Worm (Caenorhabditis elegans) whole organism, L4 larva: Measurements from ENCODE around the gene C17C3.9.

Source experiments
- R02D3.7 ChIP-seq: fragments of 150-350 bp; sonication (generic microtip); optimal IDR thresholded peaks from 3 replicates; lab custom pipeline; 2014; ENCODE audit warnings: missing biosample characterization, missing genetic modification characterization
- Y75B8A.6 ChIP-seq: fragments of 200-800 bp; sonication (Bioruptor generic); IDR thresholded peaks from 2 replicates; pipeline ENCODE4 v1.3.6; 2022; ENCODE audit warnings: missing genetic modification reagents, missing genetic modification characterization, missing compliant biosample characterization
- ama-1 ChIP-seq: fragments of 150-350 bp; optimal IDR thresholded peaks from 2 replicates; lab custom pipeline; 2014; ENCODE audit warnings: inconsistent platforms, mixed read lengths
- cey-2 ChIP-seq: sonication (generic microtip); optimal IDR thresholded peaks from 3 replicates; lab custom pipeline; 2017; ENCODE audit warnings: missing genetic modification characterization, mild to moderate bottlenecking, missing compliant biosample characterization, antibody characterized with exemption, borderline replicate concordance; ENCODE audit not compliant: insufficient read depth
- lin-13 ChIP-seq: fragments of 150-350 bp; optimal IDR thresholded peaks from 2 replicates; lab custom pipeline; 2014; ENCODE audit warnings: missing biosample characterization, missing genetic modification reagents, missing genetic modification characterization
- madf-5 ChIP-seq, 2 experiments: fragments of 200-800 bp; sonication (Bioruptor generic); IDR thresholded peaks; 2 replicates each; pipeline ENCODE4 v1.3.6; 2022; ENCODE audit warnings: missing compliant biosample characterization in 2 of 2, missing genetic modification characterization in 2 of 2
- nhr-10 ChIP-seq: fragments of 150-350 bp; optimal IDR thresholded peaks from 2 replicates; lab custom pipeline; 2014; ENCODE audit warnings: missing biosample characterization, missing genetic modification characterization
- nhr-11 ChIP-seq: fragments of 150-350 bp; optimal IDR thresholded peaks from 2 replicates; lab custom pipeline; 2014; ENCODE audit warnings: missing biosample characterization, missing genetic modification characterization
- nhr-25 ChIP-seq: sonication (generic microtip); optimal IDR thresholded peaks from 2 replicates; lab custom pipeline; 2017; ENCODE audit warnings: missing genetic modification characterization, mild to moderate bottlenecking, missing compliant biosample characterization, antibody characterized with exemption, moderate library complexity, borderline replicate concordance; ENCODE audit not compliant: insufficient read depth
- snpc-4 ChIP-seq: fragments of 150-350 bp; optimal IDR thresholded peaks from 2 replicates; lab custom pipeline; 2014; ENCODE audit warnings: missing biosample characterization, missing genetic modification characterization
- unc-39 ChIP-seq: sonication (generic microtip); optimal IDR thresholded peaks from 2 replicates; lab custom pipeline; 2017; ENCODE audit warnings: missing biosample characterization, missing genetic modification characterization
- zag-1 ChIP-seq: fragments of 150-350 bp; optimal IDR thresholded peaks from 2 replicates; lab custom pipeline; 2014; ENCODE audit warnings: missing biosample characterization, missing genetic modification characterization

DNA sequence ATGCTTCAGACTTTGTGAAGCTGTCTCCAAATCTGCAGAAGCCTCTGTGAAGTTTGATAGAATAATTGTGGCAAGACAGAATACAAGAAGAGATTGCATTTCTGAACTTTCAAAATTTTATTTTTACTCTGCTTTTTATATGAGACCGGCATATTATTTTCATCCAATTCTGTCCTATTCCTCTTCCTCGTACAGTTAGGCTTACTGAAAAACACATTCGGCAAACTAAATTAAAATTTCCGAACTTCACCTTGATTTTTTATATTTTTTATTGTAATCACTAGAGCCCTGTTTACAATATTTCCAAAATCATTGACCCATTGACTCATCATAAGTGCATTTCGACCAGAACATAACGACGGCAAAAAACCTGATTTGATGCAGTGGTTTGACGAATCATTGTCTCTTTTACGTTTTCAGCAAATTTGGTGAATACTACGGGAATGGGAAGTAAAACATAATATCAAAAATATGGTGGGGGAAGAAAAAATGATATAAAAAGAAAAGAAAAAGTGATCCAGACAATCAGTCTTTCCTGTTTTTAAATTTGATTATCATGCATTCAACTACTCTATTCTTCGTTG lies 33.8 kb downstream of the C17C3.9 start, which contains the start of the genes suex-1 and F12A10.9:
- no peak for TF ChIP-seq ama-1
- TF ChIP-seq nhr-10 (tag; lab: Kevin White, UChicago) = no peak
- TF ChIP-seq zag-1 (tag; lab: Kevin White, UChicago) = no peak
- TF ChIP-seq cey-2 (tag; lab: Kevin White, UChicago) = no peak
- no peak for TF ChIP-seq Y75B8A.6 (GFP tag; lab: Robert Waterston, UW)
- no peak for TF ChIP-seq R02D3.7 (tag; lab: Kevin White, UChicago)
- TF ChIP-seq nhr-11 = no peak
- TF ChIP-seq snpc-4 = no peak
- no peak for TF ChIP-seq lin-13 (GFP tag; lab: Kevin White, UChicago)
- TF ChIP-seq nhr-25 (tag; lab: Kevin White, UChicago) = no peak
- no peak for TF ChIP-seq unc-39 (tag; lab: Kevin White, UChicago)
- no peak for TF ChIP-seq madf-5 (GFP tag; IDR thresholded peaks at IDR 0.05; lab: Robert Waterston, UW)
